Fruit fly (Drosophila melanogaster): ENCODE results near the gene CG42558.

DNA sequence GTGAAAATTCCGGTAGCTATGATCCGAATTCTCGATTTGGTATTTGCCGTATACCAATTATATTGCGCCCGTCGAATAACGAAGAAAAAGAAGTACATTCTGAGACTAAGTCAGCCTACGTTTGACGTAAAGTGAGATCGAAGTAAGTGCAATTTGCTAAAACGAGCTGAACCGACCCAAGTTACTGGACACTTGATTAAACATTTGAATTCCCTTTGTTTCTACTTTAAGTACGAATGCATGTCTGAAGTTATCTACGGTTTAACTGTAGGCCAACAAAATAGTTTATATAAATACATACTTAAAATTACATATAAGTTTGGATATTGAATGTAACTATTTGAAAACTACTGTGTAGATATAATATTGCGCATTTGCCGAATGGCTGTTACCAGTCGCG, 2.8 kb upstream of the CG42558 start, which contains the start of gene alpha-Man-Ic:
- TF ChIP-seq CG8478 (optimal IDR thresholded peaks at IDR 0.05) (no peak), CTCF (optimal IDR thresholded peaks at IDR 0.05) (no peak)
